Fruit fly (Drosophila melanogaster) whole organism, wandering third instar larva: ENCODE results near the gene CG15408.

Experiments
- Abd-B ChIP-seq: fragments of >200 bp; optimal IDR thresholded peaks from 2 replicates; lab custom pipeline; 2017; ENCODE audit warnings: missing biosample characterization, missing genetic modification characterization
- CG32264 ChIP-seq: fragments of 200-800 bp; sonication (Bioruptor generic); optimal IDR thresholded peaks from 2 replicates; lab custom pipeline; 2016; ENCODE audit warnings: missing biosample characterization, missing genetic modification characterization
- CG9705 ChIP-seq: fragments of 200-800 bp; sonication (Bioruptor generic); optimal IDR thresholded peaks from 2 replicates; lab custom pipeline; 2018; ENCODE audit warnings: missing biosample characterization, mild to moderate bottlenecking, missing genetic modification characterization
- CrebA ChIP-seq: fragments of 200-800 bp; sonication (Bioruptor generic); optimal IDR thresholded peaks from 2 replicates; lab custom pipeline; 2016; ENCODE audit warnings: missing biosample characterization, mild to moderate bottlenecking, missing genetic modification characterization, borderline replicate concordance
- Dfd ChIP-seq: fragments of >200 bp; optimal IDR thresholded peaks from 2 replicates; lab custom pipeline; 2017; ENCODE audit warnings: missing biosample characterization, missing genetic modification characterization
- Dif ChIP-seq: fragments of 200-275, 200-300 bp; sonication (Bioruptor generic); optimal IDR thresholded peaks from 2 replicates; lab custom pipeline; 2018; ENCODE audit warnings: missing biosample characterization, missing genetic modification characterization; ENCODE audit not compliant: partially characterized antibody
- GATAd ChIP-seq: sonication (Bioruptor generic); optimal IDR thresholded peaks from 2 replicates; lab custom pipeline; 2016; ENCODE audit warnings: missing biosample characterization, missing genetic modification characterization
- HLH106 ChIP-seq: fragments of 200-800 bp; optimal IDR thresholded peaks from 3 replicates; lab custom pipeline; 2019; ENCODE audit warnings: missing biosample characterization, mild to moderate bottlenecking, missing genetic modification characterization, moderate library complexity
- Hnf4 ChIP-seq: fragments of 200-800 bp; sonication (Bioruptor generic); optimal IDR thresholded peaks from 2 replicates; lab custom pipeline; 2016; ENCODE audit warnings: missing biosample characterization, mild to moderate bottlenecking, missing genetic modification characterization
- Hr78 ChIP-seq: fragments of >200 bp; optimal IDR thresholded peaks from 2 replicates; lab custom pipeline; 2017; ENCODE audit warnings: missing biosample characterization, missing genetic modification characterization
- Hr83 ChIP-seq: fragments of 200-300 bp; sonication (Bioruptor generic); optimal IDR thresholded peaks from 2 replicates; lab custom pipeline; 2016; ENCODE audit warnings: missing biosample characterization, mild to moderate bottlenecking, missing genetic modification characterization, moderate library complexity; ENCODE audit not compliant: poor library complexity, severe bottlenecking
- Jra ChIP-seq: sonication (Bioruptor generic); optimal IDR thresholded peaks from 2 replicates; lab custom pipeline; 2016; ENCODE audit warnings: missing biosample characterization, missing genetic modification characterization
- Mio ChIP-seq: sonication (Bioruptor generic); optimal IDR thresholded peaks from 2 replicates; lab custom pipeline; 2016; ENCODE audit warnings: missing biosample characterization, missing genetic modification characterization
- Myc ChIP-seq: fragments of >200 bp; optimal IDR thresholded peaks from 2 replicates; lab custom pipeline; 2017
- N ChIP-seq: fragments of >200 bp; optimal IDR thresholded peaks from 2 replicates; lab custom pipeline; 2018; ENCODE audit warnings: missing biosample characterization, missing external identifiers, missing genetic modification characterization
- OdsH ChIP-seq: fragments of 200-800 bp; sonication (Bioruptor generic); optimal IDR thresholded peaks from 2 replicates; lab custom pipeline; 2016; ENCODE audit warnings: missing biosample characterization, mild to moderate bottlenecking, missing genetic modification characterization
- Rel ChIP-seq, 2 experiments: fragments of 200-800 bp; sonication (Bioruptor generic) in 1 of 2; optimal IDR thresholded peaks; 2 replicates in 1 of 2; 3 replicates in 1 of 2; lab custom pipeline; 2016 to 2019; ENCODE audit warnings: mild to moderate bottlenecking in 2 of 2, missing biosample characterization in 2 of 2, missing genetic modification characterization in 2 of 2, moderate library complexity in 1 of 2
- Sp1 ChIP-seq: fragments of 200-800 bp; sonication (Bioruptor generic); optimal IDR thresholded peaks from 3 replicates; lab custom pipeline; 2019; ENCODE audit warnings: missing biosample characterization, mild to moderate bottlenecking, missing genetic modification characterization, moderate library complexity
- Vsx2 ChIP-seq: fragments of 200-300, 225-300 bp; sonication (Bioruptor generic); optimal IDR thresholded peaks from 2 replicates; lab custom pipeline; 2018; ENCODE audit warnings: missing biosample characterization, missing genetic modification characterization; ENCODE audit not compliant: partially characterized antibody
- br ChIP-seq: fragments of 200-800 bp; sonication (Bioruptor generic); optimal IDR thresholded peaks from 2 replicates; lab custom pipeline; 2016; ENCODE audit warnings: missing biosample characterization, missing genetic modification characterization
- brk ChIP-seq: fragments of 200-800 bp; sonication (Bioruptor generic); optimal IDR thresholded peaks from 2 replicates; lab custom pipeline; 2016; ENCODE audit warnings: missing biosample characterization, mild to moderate bottlenecking, missing genetic modification characterization
- dl ChIP-seq, 2 experiments: fragments of 175-275, 200-275 bp in 1 of 2; fragments of 200-275 bp in 1 of 2; sonication (Bioruptor generic); optimal IDR thresholded peaks; lab custom pipeline; 2018; ENCODE audit warnings: mild to moderate bottlenecking in 2 of 2, missing biosample characterization in 2 of 2, missing genetic modification characterization in 2 of 2, moderate library complexity in 2 of 2; ENCODE audit not compliant: partially characterized antibody in 2 of 2, insufficient read depth in 1 of 2
- dmrt93B ChIP-seq: fragments of 200-800 bp; sonication (Bioruptor generic); optimal IDR thresholded peaks from 2 replicates; lab custom pipeline; 2018; ENCODE audit warnings: missing biosample characterization, mild to moderate bottlenecking, missing genetic modification characterization
- dsf ChIP-seq: sonication (Bioruptor generic); optimal IDR thresholded peaks from 2 replicates; lab custom pipeline; 2016; ENCODE audit warnings: missing biosample characterization, missing genetic modification characterization, borderline replicate concordance
- ey ChIP-seq: fragments of 200-800 bp; sonication (Bioruptor generic); optimal IDR thresholded peaks from 2 replicates; lab custom pipeline; 2016; ENCODE audit warnings: missing biosample characterization, missing genetic modification characterization
- foxo ChIP-seq, 2 experiments: fragments of 200-800 bp; sonication (Bioruptor generic); optimal IDR thresholded peaks; 2 replicates in 1 of 2; 3 replicates in 1 of 2; lab custom pipeline; 2016 to 2017; ENCODE audit warnings: missing biosample characterization in 2 of 2, missing genetic modification characterization in 2 of 2
- fru ChIP-seq: fragments of 200-800 bp; sonication (Bioruptor generic); optimal IDR thresholded peaks from 3 replicates; lab custom pipeline; 2016; ENCODE audit warnings: missing biosample characterization, mild to moderate bottlenecking, missing genetic modification characterization
- h ChIP-seq: fragments of 200-800 bp; sonication (Bioruptor generic); optimal IDR thresholded peaks from 3 replicates; lab custom pipeline; 2016; ENCODE audit warnings: missing biosample characterization, mild to moderate bottlenecking, missing genetic modification characterization
- jim ChIP-seq: fragments of 175-275, 200-325 bp; sonication (Bioruptor generic); optimal IDR thresholded peaks from 2 replicates; lab custom pipeline; 2016; ENCODE audit warnings: missing biosample characterization, mild to moderate bottlenecking, missing genetic modification characterization
- lola ChIP-seq: fragments of >200 bp; optimal IDR thresholded peaks from 2 replicates; lab custom pipeline; 2017; ENCODE audit warnings: missing biosample characterization, missing genetic modification characterization
- pan ChIP-seq: fragments of >200 bp; optimal IDR thresholded peaks from 2 replicates; lab custom pipeline; 2017
- psq ChIP-seq: fragments of 200-800 bp; sonication (Bioruptor generic); optimal IDR thresholded peaks from 3 replicates; lab custom pipeline; 2017; ENCODE audit warnings: missing biosample characterization, mild to moderate bottlenecking, missing genetic modification characterization, moderate library complexity
- rgr ChIP-seq: fragments of 200-800 bp; sonication (Bioruptor generic); optimal IDR thresholded peaks from 3 replicates; lab custom pipeline; 2016; ENCODE audit warnings: missing biosample characterization, mild to moderate bottlenecking, missing genetic modification characterization
- sage ChIP-seq: fragments of 200-800 bp; sonication (Bioruptor generic); optimal IDR thresholded peaks from 2 replicates; lab custom pipeline; 2016; ENCODE audit warnings: missing biosample characterization, mild to moderate bottlenecking, missing genetic modification characterization
- sv ChIP-seq: fragments of 200-800 bp; sonication (Bioruptor generic); optimal IDR thresholded peaks from 3 replicates; lab custom pipeline; 2016; ENCODE audit warnings: missing biosample characterization, missing genetic modification characterization
- tai ChIP-seq: sonication (Bioruptor generic); optimal IDR thresholded peaks from 2 replicates; lab custom pipeline; 2016; ENCODE audit warnings: missing biosample characterization, missing genetic modification characterization
- usp ChIP-seq: fragments of >200 bp; optimal IDR thresholded peaks from 2 replicates; lab custom pipeline; 2017; ENCODE audit warnings: missing biosample characterization, missing genetic modification characterization
- woc ChIP-seq: sonication (Bioruptor generic); optimal IDR thresholded peaks from 2 replicates; lab custom pipeline; 2016; ENCODE audit warnings: missing biosample characterization, mild to moderate bottlenecking, missing genetic modification characterization

Gene CG15408

DNA sequence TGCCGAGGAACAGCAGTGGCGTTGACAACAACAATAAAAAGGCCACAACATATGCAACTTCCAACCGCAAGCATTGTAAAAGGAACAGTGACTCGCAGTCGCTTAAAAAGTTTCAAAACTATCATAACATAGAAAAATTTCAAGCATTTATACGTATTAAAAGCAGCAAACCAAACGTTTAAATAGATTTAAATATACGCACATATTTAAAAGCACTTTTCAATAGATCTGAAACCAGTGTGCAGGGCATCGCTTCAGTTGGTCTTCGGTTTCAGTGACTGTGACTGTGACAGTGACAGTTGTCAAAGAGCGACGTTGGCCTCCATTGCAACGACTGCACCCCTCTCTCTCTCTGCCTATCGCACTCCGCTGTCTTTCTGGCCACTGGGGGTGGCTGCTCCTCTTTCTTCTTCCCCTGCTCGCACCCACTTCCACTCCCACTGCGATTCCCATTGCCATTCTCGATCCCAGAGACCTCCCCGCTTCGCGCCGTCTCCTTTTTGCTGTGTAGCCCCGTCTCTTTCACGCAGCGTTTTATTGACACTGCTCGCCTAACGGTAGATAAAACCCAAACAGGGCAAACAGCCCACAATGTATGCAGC is 15.6 kb downstream of the CG15408 start:
- peak; percentile 6 for TF ChIP-seq CG9705 (GFP tag; lab: Kevin White, UChicago)
- peak; percentile 52 to 81 for TF ChIP-seq foxo (GFP tag; optimal IDR thresholded peaks at IDR 0.05; lab: Kevin White, UChicago)
- no peak for TF ChIP-seq Abd-B (GFP tag; lab: Kevin White, UChicago)
- TF ChIP-seq sv (GFP tag; lab: Kevin White, UChicago), result peak; percentile 7
- peak; percentile 67 for TF ChIP-seq dmrt93B (GFP tag; lab: Kevin White, UChicago)
- peak; percentile 74 for TF ChIP-seq CG32264 (GFP tag; lab: Kevin White, UChicago)
- peak; percentile 85 for TF ChIP-seq rgr
- no peak for TF ChIP-seq pan (lab: Kevin White, UChicago)
- no peak for TF ChIP-seq dl (GFP tag; optimal IDR thresholded peaks at IDR 0.05; lab: Kevin White, UChicago; ENCODE audit: insufficient read depth in 1 of 2, partially characterized antibody in 2 of 2)
- TF ChIP-seq jim (GFP tag; lab: Kevin White, UChicago), result no peak
- no peak for TF ChIP-seq Rel (GFP tag; optimal IDR thresholded peaks at IDR 0.05; lab: Kevin White, UChicago)
- peak; percentile 23 for TF ChIP-seq Rel (tag; optimal IDR thresholded peaks at IDR 0.05; lab: Kevin White, UChicago)
- TF ChIP-seq brk (GFP tag; lab: Kevin White, UChicago), result peak; percentile 76
- peak; percentile 70 for TF ChIP-seq woc (GFP tag; lab: Kevin White, UChicago)
- peak; percentile 85 for TF ChIP-seq psq
- TF ChIP-seq lola (GFP tag; lab: Kevin White, UChicago), result no peak
- no peak for TF ChIP-seq Vsx2
- no peak for TF ChIP-seq N (GFP tag; lab: Kevin White, UChicago)
- TF ChIP-seq Mio (GFP tag; lab: Kevin White, UChicago), result peak; percentile 66
- TF ChIP-seq usp, result no peak
- peak; percentile 91 for TF ChIP-seq OdsH
- peak; percentile 84 for TF ChIP-seq Sp1 (GFP tag; lab: Kevin White, UChicago)
- TF ChIP-seq ey, result peak; percentile 78
- peak; percentile 91 for TF ChIP-seq Hnf4 (GFP tag; lab: Kevin White, UChicago)
- no peak for TF ChIP-seq Myc (lab: Kevin White, UChicago)
- TF ChIP-seq Hr78, result no peak
- TF ChIP-seq fru, result peak; percentile 79
- no peak for TF ChIP-seq Dfd (GFP tag; lab: Kevin White, UChicago)
- TF ChIP-seq sage (GFP tag; lab: Kevin White, UChicago), result peak; percentile 75
- no peak for TF ChIP-seq dsf (GFP tag; lab: Kevin White, UChicago)
- TF ChIP-seq h (GFP tag; lab: Kevin White, UChicago), result peak; percentile 87
- TF ChIP-seq CrebA (GFP tag; lab: Kevin White, UChicago), result no peak
- peak; percentile 77 for TF ChIP-seq Jra (GFP tag; lab: Kevin White, UChicago)
- peak; percentile 88 for TF ChIP-seq br (GFP tag; lab: Kevin White, UChicago)
- TF ChIP-seq Dif (GFP tag; lab: Kevin White, UChicago), result no peak
- TF ChIP-seq Hr83 (GFP tag; lab: Kevin White, UChicago), result no peak
- peak; percentile 63 for TF ChIP-seq GATAd (GFP tag; lab: Kevin White, UChicago)
- TF ChIP-seq HLH106 (tag; lab: Kevin White, UChicago), result peak; percentile 82
- peak; percentile 89 for TF ChIP-seq tai (GFP tag; lab: Kevin White, UChicago)
- TF ChIP-seq, all 38 proteins: peak for 23

DNA sequence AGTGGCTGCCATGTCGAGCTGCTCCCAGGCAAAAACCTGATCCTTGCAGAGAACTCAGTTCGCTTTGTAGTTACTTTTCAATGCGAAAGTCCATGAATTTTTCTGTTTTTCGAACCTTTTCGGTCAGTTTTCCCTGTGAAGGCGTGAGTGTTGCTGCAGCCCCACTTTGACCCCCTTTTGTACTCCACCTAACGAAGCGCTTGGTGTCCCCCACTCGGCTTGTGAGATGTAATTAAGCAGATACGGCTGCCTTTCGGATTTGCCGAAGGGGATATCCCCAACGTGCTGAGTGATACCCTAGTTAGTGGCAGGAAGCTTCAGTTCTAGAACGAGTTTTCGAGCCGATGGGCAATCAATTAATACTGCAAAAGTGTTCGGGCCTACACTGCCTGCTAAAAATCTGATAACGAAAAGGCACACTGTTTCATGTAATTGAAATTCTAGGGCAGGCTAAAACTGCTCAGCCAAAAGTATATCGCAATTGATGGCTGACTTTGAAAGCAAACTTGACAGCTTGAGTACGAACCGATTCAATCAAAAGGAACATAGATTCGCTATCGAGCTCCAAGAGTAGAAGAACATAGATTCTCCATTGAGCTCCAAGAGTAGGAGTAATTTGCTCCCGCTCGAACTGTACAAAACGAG is 19.1 kb downstream of the CG15408 start:
- TF ChIP-seq OdsH (peak; percentile 21), jim (GFP tag; lab: Kevin White, UChicago) (no peak), woc (GFP tag; lab: Kevin White, UChicago) (peak; percentile 38), fru (peak; percentile 21), br (GFP tag; lab: Kevin White, UChicago) (peak; percentile 27)
